Fruit fly (Drosophila melanogaster) whole organism, embryonic: Measurements from ENCODE around the gene Mgat3.

Source experiments
- Abd-B ChIP-seq: fragments of 200-800 bp; sonication (Bioruptor generic); optimal IDR thresholded peaks from 2 replicates; lab custom pipeline; 2018; ENCODE audit warnings: missing biosample characterization, mild to moderate bottlenecking, missing genetic modification characterization, moderate library complexity
- B-H1 ChIP-seq: fragments of 200-800 bp; sonication (Bioruptor generic); IDR thresholded peaks from 3 replicates; pipeline ENCODE4 v1.3.6; 2022; ENCODE audit warnings: missing biosample characterization, missing genetic modification characterization
- Bgb ChIP-seq: fragments of 200-800 bp; sonication (Bioruptor generic); IDR thresholded peaks from 2 replicates; pipeline ENCODE4 v1.3.6; 2022; ENCODE audit warnings: missing biosample characterization, missing genetic modification characterization; ENCODE audit not compliant: partially characterized antibody
- CG10209 ChIP-seq: fragments of 200-800 bp; sonication (Bioruptor generic); optimal IDR thresholded peaks from 3 replicates; lab custom pipeline; 2017; ENCODE audit warnings: missing biosample characterization, mild to moderate bottlenecking, missing genetic modification characterization, missing genetic modification reagents
- CG1024 ChIP-seq: fragments of 200-800 bp; sonication (Bioruptor generic); IDR thresholded peaks from 2 replicates; pipeline ENCODE4 v1.3.6; 2022; ENCODE audit warnings: missing biosample characterization, missing genetic modification characterization
- CG10565 ChIP-seq: fragments of 200-800 bp; sonication (Bioruptor generic); optimal IDR thresholded peaks from 3 replicates; lab custom pipeline; 2016; ENCODE audit warnings: missing biosample characterization, mild to moderate bottlenecking, missing genetic modification characterization
- CG10959 ChIP-seq: fragments of 200-800 bp; sonication (Bioruptor generic); IDR thresholded peaks from 2 replicates; pipeline ENCODE4 v1.3.6; 2022; ENCODE audit warnings: missing biosample characterization, missing genetic modification characterization
- CG11398 ChIP-seq: fragments of 200-800 bp; sonication (Bioruptor generic); optimal IDR thresholded peaks from 2 replicates; lab custom pipeline; 2016; ENCODE audit warnings: missing biosample characterization, missing genetic modification characterization
- CG11456 ChIP-seq: fragments of 200-800 bp; sonication (Bioruptor generic); IDR thresholded peaks from 3 replicates; pipeline ENCODE4 v1.3.6; 2022; ENCODE audit warnings: missing biosample characterization, missing genetic modification characterization
- CG14050 ChIP-seq: fragments of 200-800 bp; sonication (Bioruptor generic); IDR thresholded peaks from 3 replicates; pipeline ENCODE4 v1.3.6; 2022; ENCODE audit warnings: missing biosample characterization, missing genetic modification characterization
- CG1647 ChIP-seq: fragments of 200-800 bp; sonication (Bioruptor generic); optimal IDR thresholded peaks from 3 replicates; lab custom pipeline; 2016; ENCODE audit warnings: missing biosample characterization, missing genetic modification characterization
- CG16815 ChIP-seq: fragments of 200-800 bp; sonication (Bioruptor generic); optimal IDR thresholded peaks from 3 replicates; lab custom pipeline; 2017; ENCODE audit warnings: missing biosample characterization, mild to moderate bottlenecking, missing genetic modification characterization
- CG17328 ChIP-seq: fragments of 200-800 bp; sonication (Bioruptor generic); IDR thresholded peaks from 2 replicates; pipeline ENCODE4 v1.3.6; 2022; ENCODE audit warnings: missing biosample characterization, missing genetic modification characterization
- CG1792 ChIP-seq: fragments of 200-800 bp; sonication (Bioruptor generic); optimal IDR thresholded peaks from 2 replicates; lab custom pipeline; 2016; ENCODE audit warnings: missing biosample characterization, missing genetic modification characterization
- CG2875 ChIP-seq: fragments of 200-800 bp; sonication (Bioruptor generic); optimal IDR thresholded peaks from 2 replicates; lab custom pipeline; 2017; ENCODE audit warnings: missing biosample characterization, mild to moderate bottlenecking, missing genetic modification characterization, missing genetic modification reagents
- CG31365 ChIP-seq: fragments of 200-800 bp; sonication (Bioruptor generic); optimal IDR thresholded peaks from 2 replicates; lab custom pipeline; 2018; ENCODE audit warnings: missing biosample characterization, mild to moderate bottlenecking, missing genetic modification characterization
- CG3407 ChIP-seq: fragments of 200-800 bp; sonication (Bioruptor generic); optimal IDR thresholded peaks from 2 replicates; lab custom pipeline; 2018; ENCODE audit warnings: missing biosample characterization, mild to moderate bottlenecking, missing genetic modification characterization
- CG6854 ChIP-seq: fragments of 200-800 bp; sonication (Bioruptor generic); optimal IDR thresholded peaks from 3 replicates; lab custom pipeline; 2017; ENCODE audit warnings: missing biosample characterization, mild to moderate bottlenecking, missing genetic modification characterization
- CG9437 ChIP-seq: fragments of 200-800 bp; sonication (Bioruptor generic); optimal IDR thresholded peaks from 2 replicates; lab custom pipeline; 2018; ENCODE audit warnings: missing biosample characterization, mild to moderate bottlenecking, missing genetic modification characterization
- CG9797 ChIP-seq: fragments of 200-800 bp; sonication (Bioruptor generic); optimal IDR thresholded peaks from 3 replicates; lab custom pipeline; 2018; ENCODE audit warnings: missing biosample characterization, mild to moderate bottlenecking, missing genetic modification characterization
- Fer1 ChIP-seq: fragments of 200-800 bp; sonication (Bioruptor generic); optimal IDR thresholded peaks from 2 replicates; lab custom pipeline; 2017; ENCODE audit warnings: missing biosample characterization, mild to moderate bottlenecking, missing genetic modification characterization
- Gug ChIP-seq: fragments of 200-800 bp; sonication (Bioruptor generic); IDR thresholded peaks from 4 replicates; pipeline ENCODE4 v1.3.6; 2022; ENCODE audit warnings: missing biosample characterization, missing genetic modification characterization
- HmgD ChIP-seq: fragments of 200-800 bp; sonication (Bioruptor generic); optimal IDR thresholded peaks from 3 replicates; lab custom pipeline; 2016; ENCODE audit warnings: missing biosample characterization, missing genetic modification characterization
- Jarid2 ChIP-seq: fragments of 200-800 bp; sonication (Bioruptor generic); optimal IDR thresholded peaks from 3 replicates; lab custom pipeline; 2017; ENCODE audit warnings: mild to moderate bottlenecking, missing biosample characterization, missing genetic modification reagents, missing genetic modification characterization
- Myb ChIP-seq: fragments of 200-800 bp; sonication (Bioruptor generic); optimal IDR thresholded peaks from 2 replicates; lab custom pipeline; 2016; ENCODE audit warnings: missing biosample characterization, missing genetic modification characterization
- Nf-YA ChIP-seq: fragments of 200-800 bp; sonication (Bioruptor generic); IDR thresholded peaks from 2 replicates; pipeline ENCODE4 v1.3.6; 2022; ENCODE audit warnings: missing biosample characterization, missing genetic modification characterization
- NfI ChIP-seq: fragments of 200-800 bp; sonication (Bioruptor generic); optimal IDR thresholded peaks from 3 replicates; lab custom pipeline; 2018; ENCODE audit warnings: missing biosample characterization, mild to moderate bottlenecking, missing genetic modification characterization, moderate library complexity
- Rx ChIP-seq: fragments of 200-800 bp; sonication (Bioruptor generic); IDR thresholded peaks from 2 replicates; pipeline ENCODE4 v1.3.6; 2022; ENCODE audit warnings: missing biosample characterization, missing genetic modification characterization
- Xbp1 ChIP-seq: fragments of 200-800 bp; sonication (Bioruptor generic); optimal IDR thresholded peaks from 3 replicates; lab custom pipeline; 2016; ENCODE audit warnings: missing biosample characterization, mild to moderate bottlenecking, missing genetic modification characterization
- ash1 ChIP-seq: fragments of 200-800 bp; sonication (Bioruptor generic); optimal IDR thresholded peaks from 2 replicates; lab custom pipeline; 2018; ENCODE audit warnings: missing biosample characterization, mild to moderate bottlenecking, missing genetic modification characterization
- bab2 ChIP-seq: fragments of 200-800 bp; sonication (Bioruptor generic); optimal IDR thresholded peaks from 2 replicates; lab custom pipeline; 2016; ENCODE audit warnings: missing biosample characterization, missing genetic modification characterization
- chinmo ChIP-seq: fragments of 200-800 bp; sonication (Bioruptor generic); IDR thresholded peaks from 4 replicates; pipeline ENCODE4 v1.3.6; 2022; ENCODE audit warnings: missing biosample characterization, missing genetic modification characterization; ENCODE audit not compliant: partially characterized antibody
- crol ChIP-seq: fragments of 200-800 bp; sonication (Bioruptor generic); IDR thresholded peaks from 2 replicates; pipeline ENCODE4 v1.3.6; 2022; ENCODE audit warnings: missing biosample characterization, missing genetic modification characterization
- dm ChIP-seq: fragments of 200-800 bp; sonication (Bioruptor generic); optimal IDR thresholded peaks from 3 replicates; lab custom pipeline; 2016; ENCODE audit warnings: missing biosample characterization, missing genetic modification characterization
- eve ChIP-seq, 2 experiments: fragments of >200 bp; optimal IDR thresholded peaks; 2 replicates each; lab custom pipeline; 2017; ENCODE audit warnings: missing biosample characterization in 2 of 2, missing genetic modification characterization in 2 of 2
- gro ChIP-seq: fragments of 200-800 bp; sonication (Bioruptor generic); optimal IDR thresholded peaks from 2 replicates; lab custom pipeline; 2016; ENCODE audit warnings: missing biosample characterization, missing genetic modification characterization
- hb ChIP-seq: fragments of 200-800 bp; sonication (Bioruptor generic); IDR thresholded peaks from 3 replicates; pipeline ENCODE4 v1.3.6; 2022; ENCODE audit warnings: missing biosample characterization, missing genetic modification characterization; ENCODE audit not compliant: partially characterized antibody
- jigr1 ChIP-seq: fragments of 200-800 bp; sonication (Bioruptor generic); IDR thresholded peaks from 3 replicates; pipeline ENCODE4 v1.3.6; 2022; ENCODE audit warnings: missing biosample characterization, missing genetic modification characterization
- lilli ChIP-seq: fragments of 200-800 bp; sonication (Bioruptor generic); optimal IDR thresholded peaks from 3 replicates; lab custom pipeline; 2016; ENCODE audit warnings: missing biosample characterization, missing genetic modification characterization
- luna ChIP-seq: fragments of 200-800 bp; sonication (Bioruptor generic); optimal IDR thresholded peaks from 2 replicates; lab custom pipeline; 2016; ENCODE audit warnings: missing biosample characterization, missing genetic modification characterization
- nerfin-1 ChIP-seq: fragments of 200-800 bp; sonication (Bioruptor generic); optimal IDR thresholded peaks from 3 replicates; lab custom pipeline; 2019; ENCODE audit warnings: missing biosample characterization, mild to moderate bottlenecking, missing genetic modification characterization, moderate library complexity
- prd ChIP-seq, 3 experiments: fragments of >200 bp in 2 of 3; fragments of 200-800 bp in 1 of 3; sonication (Bioruptor generic) in 1 of 3; optimal IDR thresholded peaks in 2 of 3; IDR thresholded peaks in 1 of 3; 2 replicates in 2 of 3; 3 replicates in 1 of 3; pipeline versions ENCODE4 v1.3.6 to Lab custom; 2017 to 2022; ENCODE audit warnings: missing biosample characterization in 1 of 3, missing genetic modification characterization in 1 of 3
- row ChIP-seq: fragments of 200-800 bp; sonication (Bioruptor generic); IDR thresholded peaks from 3 replicates; pipeline ENCODE4 v1.3.6; 2022; ENCODE audit warnings: missing biosample characterization, missing genetic modification characterization
- slp2 ChIP-seq: fragments of 200-800 bp; sonication (Bioruptor generic); optimal IDR thresholded peaks from 2 replicates; lab custom pipeline; 2016; ENCODE audit warnings: missing biosample characterization, missing genetic modification characterization
- tll ChIP-seq, 2 experiments: fragments of 200-800 bp in 1 of 2; fragments of >200 bp in 1 of 2; sonication (Bioruptor generic) in 1 of 2; optimal IDR thresholded peaks; 2 replicates each; lab custom pipeline; 2017 to 2019; ENCODE audit warnings: missing biosample characterization in 2 of 2, missing genetic modification characterization in 2 of 2, mild to moderate bottlenecking in 1 of 2, moderate library complexity in 1 of 2
- tna ChIP-seq: fragments of 200-800 bp; sonication (Bioruptor generic); IDR thresholded peaks from 2 replicates; pipeline ENCODE4 v1.3.6; 2022; ENCODE audit warnings: missing biosample characterization, missing genetic modification characterization; ENCODE audit not compliant: partially characterized antibody
- vvl ChIP-seq: fragments of 200-800 bp; sonication (Bioruptor generic); IDR thresholded peaks from 2 replicates; pipeline ENCODE4 v1.3.6; 2022; ENCODE audit warnings: missing biosample characterization, missing genetic modification characterization
- wor ChIP-seq: fragments of 200-800 bp; sonication (Bioruptor generic); IDR thresholded peaks from 2 replicates; pipeline ENCODE4 v1.3.6; 2022; ENCODE audit warnings: missing biosample characterization, missing genetic modification characterization
- zen2 ChIP-seq: fragments of 200-800 bp; sonication (Bioruptor generic); IDR thresholded peaks from 3 replicates; pipeline ENCODE4 v1.3.6; 2022; ENCODE audit warnings: missing biosample characterization, missing genetic modification characterization; ENCODE audit not compliant: partially characterized antibody

The Mgat3 gene

DNA sequence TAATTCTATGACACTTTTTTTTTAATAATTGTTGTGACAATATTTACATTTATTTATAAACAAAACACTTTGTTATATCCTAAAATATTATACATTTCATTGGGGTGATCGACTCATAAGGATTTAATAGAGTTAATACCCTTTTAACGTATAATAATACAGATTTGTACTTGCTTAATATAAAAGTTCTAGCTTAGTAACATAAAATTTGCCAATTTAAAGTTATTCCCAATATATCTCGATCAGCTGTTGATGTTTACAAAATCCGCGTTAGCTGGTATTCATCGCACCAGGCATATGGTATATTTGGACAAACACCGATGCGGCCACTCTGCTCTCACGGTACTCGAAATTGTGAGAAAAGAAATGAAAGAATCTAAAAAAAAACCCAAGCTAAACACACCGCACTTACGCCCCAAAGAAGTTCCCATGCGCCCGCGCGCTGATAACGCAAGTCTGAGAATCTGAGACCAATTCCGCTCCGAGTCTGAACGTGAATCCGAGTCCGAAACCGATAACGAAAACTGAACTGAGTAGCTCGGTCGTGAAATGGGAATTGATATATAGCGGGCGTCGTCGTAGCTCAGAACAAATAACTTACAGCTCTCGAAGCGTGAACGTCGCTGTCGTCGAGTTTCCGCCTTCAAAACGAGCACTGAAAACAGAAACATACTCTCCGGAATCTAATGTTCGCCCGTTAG is 21.2 kb upstream of the Mgat3 start, which contains the start of gene Pect (continued):
- TF ChIP-seq Myb (GFP tag; lab: Kevin White, UChicago) (peak; percentile 6), CG10565 (GFP tag; lab: Kevin White, UChicago) (no peak), bab2 (GFP tag; lab: Kevin White, UChicago) (no peak), eve (GFP tag; optimal IDR thresholded peaks at IDR 0.05; lab: Kevin White, UChicago) (no peak), CG10209 (no peak), slp2 (no peak), CG16815 (GFP tag; lab: Kevin White, UChicago) (no peak), Bgb (GFP tag; lab: Robert Waterston, UW) (peak; percentile 65; the same call in 1 of the 2 replicates), tll (GFP tag; optimal IDR thresholded peaks at IDR 0.05; lab: Kevin White, UChicago) (peak in 1 of 2 experiments; percentile 14), CG1647 (no peak), CG11456 (no peak), dm (GFP tag; lab: Kevin White, UChicago) (peak; percentile 64), gro (peak; percentile 62), vvl (peak; percentile 18; the same call in 1 of the 2 replicates), Xbp1 (peak; percentile 2), CG1024 (GFP tag; lab: Robert Waterston, UW) (no peak), CG9437 (GFP tag; lab: Kevin White, UChicago) (no peak), Gug (GFP tag; lab: Robert Waterston, UW) (no peak), CG17328 (no peak), Abd-B (GFP tag; lab: Kevin White, UChicago) (no peak), chinmo (GFP tag; lab: Robert Waterston, UW) (peak; percentile 89; the same call in 3 of the 4 replicates), ash1 (GFP tag; lab: Kevin White, UChicago) (no peak), CG14050 (no peak), wor (GFP tag; lab: Robert Waterston, UW) (no peak), prd (optimal IDR thresholded peaks at IDR 0.05; lab: Kevin White, UChicago) (no peak), prd (GFP tag; IDR thresholded peaks at IDR 0.05; lab: Robert Waterston, UW) (no peak), CG2875 (no peak), hb (no peak), nerfin-1 (tag; lab: Kevin White, UChicago) (no peak), tna (GFP tag; lab: Robert Waterston, UW) (no peak; the same call in 1 of the 2 replicates), row (peak; percentile 81), lilli (GFP tag; lab: Kevin White, UChicago) (no peak), HmgD (GFP tag; lab: Kevin White, UChicago) (peak; percentile 34), CG10959 (no peak), Rx (no peak), CG1792 (GFP tag; lab: Kevin White, UChicago) (no peak), B-H1 (no peak), Jarid2 (peak; percentile 65), CG9797 (GFP tag; lab: Kevin White, UChicago) (peak; percentile 80), CG6854 (no peak), CG3407 (GFP tag; lab: Kevin White, UChicago) (no peak), zen2 (GFP tag; lab: Robert Waterston, UW) (no peak), Fer1 (peak; percentile 66), Nf-YA (GFP tag; lab: Robert Waterston, UW) (no peak), NfI (GFP tag; lab: Kevin White, UChicago) (no peak), CG11398 (GFP tag; lab: Kevin White, UChicago) (no peak), jigr1 (GFP tag; lab: Robert Waterston, UW) (no peak), CG31365 (tag; lab: Kevin White, UChicago) (no peak), luna (GFP tag; lab: Kevin White, UChicago) (no peak), crol (GFP tag; lab: Robert Waterston, UW) (no peak; the same call in 1 of the 2 replicates)
